Worm (Caenorhabditis elegans): ENCODE data around the gene ssq-3.

ce11 chrIV:7133983-7134382, 22.6 kb downstream of the ssq-3 start, which contains the start of gene mutd-1:
- TF ChIP-seq lin-39 (tag; optimal IDR thresholded peaks at IDR 0.05) (no peak), unc-62 (GFP tag; optimal IDR thresholded peaks at IDR 0.05) (no peak)
